Fruit fly (Drosophila melanogaster): ENCODE results near the gene beat-Vb.

DNA sequence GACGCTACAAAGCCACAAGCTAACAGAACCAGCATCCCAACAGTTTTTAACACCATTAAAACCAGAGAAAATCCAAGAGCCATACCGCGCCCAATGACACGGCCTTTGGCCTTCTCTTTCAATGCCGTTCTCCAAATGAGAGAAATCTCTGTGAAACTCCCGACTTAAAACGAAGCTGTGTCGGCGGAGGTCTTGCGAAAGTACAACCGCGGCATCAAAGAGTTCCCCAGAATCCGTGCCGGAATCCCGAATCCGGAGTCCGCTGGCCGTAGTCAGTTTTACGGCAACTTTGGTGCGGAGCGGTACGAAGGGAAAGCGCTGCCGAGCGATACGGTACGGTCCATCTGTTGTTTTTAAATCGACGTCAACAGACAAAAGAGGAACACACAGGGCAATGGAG lies at the start of gene beat-Vb:
- TF ChIP-seq CTCF (optimal IDR thresholded peaks at IDR 0.05) (no peak), CG8478 (optimal IDR thresholded peaks at IDR 0.05) (no peak)
